Worm (Caenorhabditis elegans) whole organism, mixed stage, embryonic: ENCODE results near the gene ZK662.5.

Source experiments
- M03D4.4 ChIP-seq: sonication (generic microtip); optimal IDR thresholded peaks from 2 replicates; lab custom pipeline; 2017; ENCODE audit warnings: mild to moderate bottlenecking, missing genetic modification characterization, missing compliant biosample characterization
- bed-3 ChIP-seq: fragments of 200-800 bp; sonication (Bioruptor generic); optimal IDR thresholded peaks from 3 replicates; lab custom pipeline; 2018; ENCODE audit warnings: mild to moderate bottlenecking, missing genetic modification characterization, moderate library complexity, missing compliant biosample characterization
- blmp-1 ChIP-seq: fragments of 150-350 bp; optimal IDR thresholded peaks from 2 replicates; lab custom pipeline; 2014; ENCODE audit warnings: missing biosample characterization, missing genetic modification characterization
- ceh-39 ChIP-seq: fragments of 150-350 bp; optimal IDR thresholded peaks from 2 replicates; lab custom pipeline; 2014; ENCODE audit warnings: missing biosample characterization, missing genetic modification characterization
- ceh-43 ChIP-seq: fragments of 200-800 bp; sonication (Bioruptor generic); optimal IDR thresholded peaks from 2 replicates; lab custom pipeline; 2018; ENCODE audit warnings: mild to moderate bottlenecking, missing genetic modification characterization, moderate library complexity, missing compliant biosample characterization
- ceh-83 ChIP-seq: fragments of 200-800 bp; sonication (Bioruptor generic); optimal IDR thresholded peaks from 2 replicates; lab custom pipeline; 2018; ENCODE audit warnings: mild to moderate bottlenecking, missing genetic modification characterization, missing compliant biosample characterization
- ces-1 ChIP-seq: fragments of 150-350 bp; optimal IDR thresholded peaks from 2 replicates; lab custom pipeline; 2014; ENCODE audit warnings: missing biosample characterization, missing genetic modification reagents, missing genetic modification characterization
- cnd-1 ChIP-seq: fragments of 200-800 bp; sonication (Bioruptor generic); optimal IDR thresholded peaks from 2 replicates; lab custom pipeline; 2018; ENCODE audit warnings: mild to moderate bottlenecking, missing genetic modification characterization, missing compliant biosample characterization
- drap-1 ChIP-seq: fragments of 200-800 bp; sonication (Bioruptor generic); optimal IDR thresholded peaks from 3 replicates; lab custom pipeline; 2018; ENCODE audit warnings: mild to moderate bottlenecking, missing genetic modification characterization, missing compliant biosample characterization
- elt-1 ChIP-seq: sonication (generic microtip); optimal IDR thresholded peaks from 2 replicates; lab custom pipeline; 2017; ENCODE audit warnings: missing genetic modification characterization, mild to moderate bottlenecking, missing compliant biosample characterization, antibody characterized with exemption, moderate library complexity, borderline replicate concordance; ENCODE audit not compliant: insufficient read depth
- elt-3 ChIP-seq: fragments of 150-350 bp; optimal IDR thresholded peaks from 2 replicates; lab custom pipeline; 2014; ENCODE audit warnings: missing biosample characterization, missing genetic modification characterization
- ham-2 ChIP-seq: fragments of 200-800 bp; sonication (Bioruptor generic); optimal IDR thresholded peaks from 2 replicates; lab custom pipeline; 2018; ENCODE audit warnings: mild to moderate bottlenecking, missing genetic modification characterization, missing compliant biosample characterization
- hlh-1 ChIP-seq: fragments of 150-350 bp; optimal IDR thresholded peaks from 2 replicates; lab custom pipeline; 2014; ENCODE audit warnings: missing biosample characterization, missing genetic modification reagents, missing genetic modification characterization
- lin-13 ChIP-seq: fragments of 150-350 bp; optimal IDR thresholded peaks from 2 replicates; lab custom pipeline; 2014; ENCODE audit warnings: missing biosample characterization, missing genetic modification characterization
- lin-32 ChIP-seq: fragments of 200-800 bp; sonication (Bioruptor generic); optimal IDR thresholded peaks from 2 replicates; lab custom pipeline; 2018; ENCODE audit warnings: mild to moderate bottlenecking, missing genetic modification characterization, missing compliant biosample characterization
- lsy-2 ChIP-seq: fragments of 150-350 bp; optimal IDR thresholded peaks from 2 replicates; lab custom pipeline; 2014; ENCODE audit warnings: missing biosample characterization, missing genetic modification characterization
- mab-5 ChIP-seq: fragments of 150-350 bp; optimal IDR thresholded peaks from 2 replicates; lab custom pipeline; 2014; ENCODE audit warnings: missing biosample characterization, missing genetic modification characterization
- mep-1 ChIP-seq: fragments of 150-350 bp; optimal IDR thresholded peaks from 2 replicates; lab custom pipeline; 2017; ENCODE audit warnings: missing biosample characterization, missing genetic modification reagents, missing genetic modification characterization, inconsistent platforms
- mls-2 ChIP-seq: sonication (generic microtip); optimal IDR thresholded peaks from 2 replicates; lab custom pipeline; 2016; ENCODE audit warnings: mild to moderate bottlenecking, missing genetic modification characterization, moderate library complexity, missing compliant biosample characterization
- nhr-2 ChIP-seq: fragments of 150-350 bp; optimal IDR thresholded peaks from 2 replicates; lab custom pipeline; 2014; ENCODE audit warnings: missing biosample characterization, missing genetic modification characterization
- nhr-237 ChIP-seq: fragments of 150-350 bp; optimal IDR thresholded peaks from 2 replicates; lab custom pipeline; 2014; ENCODE audit warnings: missing biosample characterization, missing genetic modification characterization
- nhr-28 ChIP-seq: fragments of 150-350 bp; optimal IDR thresholded peaks from 2 replicates; lab custom pipeline; 2014; ENCODE audit warnings: missing biosample characterization, missing genetic modification characterization
- nhr-76 ChIP-seq: sonication (generic microtip); optimal IDR thresholded peaks from 2 replicates; lab custom pipeline; 2017; ENCODE audit warnings: missing biosample characterization, missing genetic modification characterization
- pha-4 ChIP-seq: fragments of 150-350 bp; optimal IDR thresholded peaks from 2 replicates; lab custom pipeline; 2018; ENCODE audit warnings: missing biosample characterization, missing genetic modification reagents, missing genetic modification characterization
- sem-2 ChIP-seq: fragments of 200-800 bp; sonication (Bioruptor generic); optimal IDR thresholded peaks from 2 replicates; lab custom pipeline; 2018; ENCODE audit warnings: mild to moderate bottlenecking, missing genetic modification characterization, missing compliant biosample characterization
- snpc-4 ChIP-seq: fragments of 150-350 bp; optimal IDR thresholded peaks from 2 replicates; lab custom pipeline; 2014; ENCODE audit warnings: missing biosample characterization, missing genetic modification characterization
- sptf-1 ChIP-seq: sonication (generic microtip); optimal IDR thresholded peaks from 2 replicates; lab custom pipeline; 2017; ENCODE audit warnings: mild to moderate bottlenecking, missing genetic modification characterization, moderate library complexity, missing compliant biosample characterization
- unc-120 ChIP-seq: sonication (generic microtip); optimal IDR thresholded peaks from 2 replicates; lab custom pipeline; 2017; ENCODE audit warnings: missing genetic modification characterization, missing compliant biosample characterization; ENCODE audit not compliant: poor library complexity, severe bottlenecking
- unc-39 ChIP-seq: fragments of 150-350 bp; optimal IDR thresholded peaks from 2 replicates; lab custom pipeline; 2014; ENCODE audit warnings: missing biosample characterization, missing genetic modification characterization
- unc-62 ChIP-seq: fragments of 150-350 bp; optimal IDR thresholded peaks from 2 replicates; lab custom pipeline; 2014; ENCODE audit warnings: missing biosample characterization, missing genetic modification reagents, missing genetic modification characterization
- zip-8 ChIP-seq: fragments of 150-350 bp; optimal IDR thresholded peaks from 2 replicates; lab custom pipeline; 2014; ENCODE audit warnings: missing biosample characterization, missing genetic modification characterization
- ztf-11 ChIP-seq: fragments of 150-350 bp; optimal IDR thresholded peaks from 2 replicates; lab custom pipeline; 2014; ENCODE audit warnings: missing biosample characterization, missing genetic modification characterization

Gene ZK662.5

ce11 chrX:15721346-15721745, at the start of gene ZK662.5:
ZK662.5 (plus strand) TSS chrX:15721646.
- TF ChIP-seq nhr-76 (no peak), pha-4 (tag; lab: Kevin White, UChicago) (no peak), blmp-1 (tag; lab: Kevin White, UChicago) (no peak), mab-5 (tag; lab: Kevin White, UChicago) (no peak), elt-3 (no peak), ceh-39 (tag; lab: Kevin White, UChicago) (no peak), zip-8 (tag; lab: Kevin White, UChicago) (no peak), drap-1 (GFP tag; lab: Kevin White, UChicago) (no peak), bed-3 (no peak), snpc-4 (no peak)

- TF ChIP-seq lin-32 (GFP tag; lab: Kevin White, UChicago) (no peak), M03D4.4 (tag; lab: Kevin White, UChicago) (no peak), unc-120 (tag; lab: Kevin White, UChicago) (no peak), nhr-2 (tag; lab: Kevin White, UChicago) (no peak), ces-1 (GFP tag; lab: Kevin White, UChicago) (no peak), ham-2 (GFP tag; lab: Kevin White, UChicago) (no peak)
These were observed 45.8 kb upstream of the ZK662.5 start, which contains the start of gene F59D12.2 for ce11 chrX:15675622-15676021. F59D12.2 (minus strand) TSS chrX:15675722.

- TF ChIP-seq zip-8 (tag; lab: Kevin White, UChicago) (no peak), blmp-1 (tag; lab: Kevin White, UChicago) (no peak), pha-4 (tag; lab: Kevin White, UChicago) (no peak)
These were observed 40.1 kb upstream of the ZK662.5 start, which contains the start of gene gpn-1 for ce11 chrX:15681393-15681792. gpn-1 (plus strand) TSS chrX:15681693.

DNA sequence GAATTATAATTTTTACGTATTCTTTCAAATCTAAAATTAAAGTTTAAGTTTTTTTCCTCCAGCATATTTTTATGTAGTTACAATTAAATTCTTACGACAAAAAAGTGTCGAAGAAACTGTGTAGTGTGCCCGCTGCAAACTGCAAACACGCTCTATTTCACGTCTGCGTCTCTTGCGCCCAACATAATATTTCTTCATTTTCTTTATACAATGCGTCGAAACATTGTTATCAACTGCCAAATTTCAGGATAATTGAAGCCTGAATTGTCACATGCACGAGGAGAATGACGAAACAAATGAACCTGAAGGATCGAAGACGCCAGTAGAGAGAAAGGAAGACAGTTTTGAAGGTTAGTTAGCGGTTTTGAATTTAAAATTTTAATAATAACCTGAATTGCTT, 32.2 kb upstream of the ZK662.5 start, which contains the start of gene C03H12.1:
Gene C03H12.1 (plus strand): TSS at position 206 of the 400 bp plus-strand sequence.
- TF ChIP-seq mls-2, result no peak

ce11 chrX:15693466-15693865, 28.0 kb upstream of the ZK662.5 start:
- TF ChIP-seq zip-8 (tag; lab: Kevin White, UChicago) (no peak), sptf-1 (no peak), ceh-83 (GFP tag; lab: Kevin White, UChicago) (no peak), lin-13 (tag; lab: Kevin White, UChicago) (no peak), unc-120 (tag; lab: Kevin White, UChicago) (no peak), nhr-2 (tag; lab: Kevin White, UChicago) (no peak)
- TF ChIP-seq, all 35 proteins: peak for 0

ce11 chrX:15696400-15696799, 25.0 kb upstream of the ZK662.5 start, which contains the start of gene ZK662.2:
ZK662.2 (plus strand) TSS chrX:15696700.
- TF ChIP-seq ztf-11 (tag; lab: Kevin White, UChicago), result no peak
- no peak for TF ChIP-seq lin-32 (GFP tag; lab: Kevin White, UChicago)
- no peak for TF ChIP-seq nhr-76
- TF ChIP-seq lsy-2 (tag; lab: Kevin White, UChicago), result no peak
- TF ChIP-seq unc-62 (GFP tag; lab: Kevin White, UChicago), result no peak
- TF ChIP-seq unc-120 (tag; lab: Kevin White, UChicago), result no peak
- no peak for TF ChIP-seq mep-1 (tag; lab: Kevin White, UChicago)
- TF ChIP-seq mls-2, result no peak
- TF ChIP-seq nhr-28, result no peak
- no peak for TF ChIP-seq nhr-2 (tag; lab: Kevin White, UChicago)
- no peak for TF ChIP-seq sem-2 (GFP tag; lab: Kevin White, UChicago)

- no peak for TF ChIP-seq mab-5 (tag; lab: Kevin White, UChicago)
- TF ChIP-seq sptf-1, result no peak
- no peak for TF ChIP-seq lsy-2 (tag; lab: Kevin White, UChicago)
- no peak for TF ChIP-seq snpc-4
- TF ChIP-seq unc-39 (tag; lab: Kevin White, UChicago), result no peak
- no peak for TF ChIP-seq unc-62 (GFP tag; lab: Kevin White, UChicago)
- TF ChIP-seq nhr-237 (tag; lab: Kevin White, UChicago), result no peak
- no peak for TF ChIP-seq lin-32 (GFP tag; lab: Kevin White, UChicago)
- no peak for TF ChIP-seq ham-2 (GFP tag; lab: Kevin White, UChicago)
- no peak for TF ChIP-seq M03D4.4 (tag; lab: Kevin White, UChicago)
- TF ChIP-seq pha-4 (tag; lab: Kevin White, UChicago), result no peak
- no peak for TF ChIP-seq mls-2
- TF ChIP-seq elt-1 (tag; lab: Kevin White, UChicago), result no peak
- TF ChIP-seq cnd-1 (tag; lab: Kevin White, UChicago), result no peak
- no peak for TF ChIP-seq ztf-11 (tag; lab: Kevin White, UChicago)
- no peak for TF ChIP-seq nhr-76
- no peak for TF ChIP-seq sem-2 (GFP tag; lab: Kevin White, UChicago)
- no peak for TF ChIP-seq ceh-43 (GFP tag; lab: Kevin White, UChicago)
- TF ChIP-seq lin-13 (tag; lab: Kevin White, UChicago), result no peak
- no peak for TF ChIP-seq hlh-1 (tag; lab: Kevin White, UChicago)
These were observed 21.2 kb upstream of the ZK662.5 start for ce11 chrX:15700220-15700619.
